Fruit fly (Drosophila melanogaster): ENCODE results near the gene narya.

Gene narya

DNA sequence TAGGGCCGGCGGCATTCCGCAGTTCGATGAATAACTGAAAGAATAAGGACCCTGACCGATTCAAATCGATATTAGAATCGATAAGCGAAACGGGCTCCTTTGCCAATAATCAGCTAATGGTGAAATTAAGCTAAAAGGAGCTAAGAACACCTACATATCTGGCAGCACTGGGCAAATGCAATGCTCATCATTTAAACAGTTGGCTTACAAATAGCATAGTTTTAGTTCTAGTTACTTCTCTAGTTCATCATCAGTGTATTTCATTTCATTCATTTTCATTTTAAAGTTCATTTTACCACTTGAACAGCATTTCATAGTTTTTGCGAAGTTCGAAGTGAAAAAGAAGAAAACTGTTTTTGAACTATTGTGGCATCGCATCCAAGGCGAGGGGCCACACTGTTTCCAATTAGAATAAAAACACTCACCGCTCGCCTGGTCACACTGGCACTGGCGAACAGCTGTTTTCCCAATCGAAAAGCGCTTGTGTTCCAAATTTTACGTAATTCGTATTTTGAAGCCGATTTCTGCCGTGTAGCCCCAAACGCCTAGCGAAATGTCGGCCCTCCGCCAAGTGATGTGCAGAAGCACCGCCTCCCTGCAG lies 17.2 kb downstream of the narya start, which contains the start of the genes pcm and ND-18 (continued):
- 0 out of 3 replicates have a peak, but pooled peaks have one; percentile 28 for TF ChIP-seq knrl (GFP tag; IDR thresholded peaks at IDR 0.05; ENCODE audit: partially characterized antibody)
- peak; percentile 31 for TF ChIP-seq lilli (GFP tag; optimal IDR thresholded peaks at IDR 0.05)
- TF ChIP-seq sr (GFP tag; IDR thresholded peaks at IDR 0.05): no peak
- no peak for TF ChIP-seq z (GFP tag; IDR thresholded peaks at IDR 0.05)
- TF ChIP-seq CG7786 (GFP tag; optimal IDR thresholded peaks at IDR 0.05): no peak
- peak; percentile 62 for TF ChIP-seq Myb (GFP tag; optimal IDR thresholded peaks at IDR 0.05)
- TF ChIP-seq CG4617 (GFP tag; optimal IDR thresholded peaks at IDR 0.05; ENCODE audit: borderline replicate concordance): peak; percentile 32
- TF ChIP-seq Sin3A (optimal IDR thresholded peaks at IDR 0.05): peak; percentile 90
- peak; percentile 23 for TF ChIP-seq stwl (tag; optimal IDR thresholded peaks at IDR 0.05)
- 0 out of 3 replicates have a peak, but pooled peaks have one; percentile 22 for TF ChIP-seq CG34224 (GFP tag; IDR thresholded peaks at IDR 0.05; ENCODE audit: partially characterized antibody)
- TF ChIP-seq CG6272 (GFP tag; IDR thresholded peaks at IDR 0.05): no peak
- no peak for TF ChIP-seq danr (GFP tag; IDR thresholded peaks at IDR 0.05)
- no peak for TF ChIP-seq CG15696 (tag; optimal IDR thresholded peaks at IDR 0.05)
- TF ChIP-seq bab2 (GFP tag; optimal IDR thresholded peaks at IDR 0.05): no peak
- TF ChIP-seq al (GFP tag; IDR thresholded peaks at IDR 0.05): no peak
- TF ChIP-seq Ets97D (GFP tag; optimal IDR thresholded peaks at IDR 0.05): peak; percentile 38
- TF ChIP-seq insv (GFP tag; optimal IDR thresholded peaks at IDR 0.05): peak; percentile 90 to 98
- no peak for TF ChIP-seq fd64A (GFP tag; optimal IDR thresholded peaks at IDR 0.05)
- no peak for TF ChIP-seq CG4730 (GFP tag; IDR thresholded peaks at IDR 0.05)
- peak; percentile 6; the same call in 1 of the 2 replicates for TF ChIP-seq Bgb (GFP tag; IDR thresholded peaks at IDR 0.05; ENCODE audit: partially characterized antibody)
- TF ChIP-seq CG16815 (GFP tag; optimal IDR thresholded peaks at IDR 0.05): no peak
- TF ChIP-seq Dp (GFP tag; optimal IDR thresholded peaks at IDR 0.05): peak; percentile 65
- no peak for TF ChIP-seq CG12769 (tag; optimal IDR thresholded peaks at IDR 0.05)
- no peak for TF ChIP-seq zen2 (GFP tag; IDR thresholded peaks at IDR 0.05; ENCODE audit: partially characterized antibody)
- TF ChIP-seq CG11560 (tag; IDR thresholded peaks at IDR 0.05): no peak
- 0 out of 2 replicates have a peak, but pooled peaks have one; percentile 22 for TF ChIP-seq unc-4 (GFP tag; IDR thresholded peaks at IDR 0.05; ENCODE audit: partially characterized antibody)
- no peak for TF ChIP-seq CG7357 (GFP tag; IDR thresholded peaks at IDR 0.05)
- peak in 1 of 2 experiments; percentile 95 for TF ChIP-seq Pdp1 (GFP tag; optimal IDR thresholded peaks at IDR 0.05)
- TF ChIP-seq seq (GFP tag; IDR thresholded peaks at IDR 0.05): no peak
- TF ChIP-seq trem (tag; optimal IDR thresholded peaks at IDR 0.05): peak; percentile 1
- peak; percentile 54 for TF ChIP-seq CG10267 (tag; optimal IDR thresholded peaks at IDR 0.05)
- peak; percentile 85 for TF ChIP-seq CG15514 (GFP tag; optimal IDR thresholded peaks at IDR 0.05)
- TF ChIP-seq unpg (GFP tag; optimal IDR thresholded peaks at IDR 0.05): no peak
- TF ChIP-seq sens (GFP tag): peak; percentile 76

DNA sequence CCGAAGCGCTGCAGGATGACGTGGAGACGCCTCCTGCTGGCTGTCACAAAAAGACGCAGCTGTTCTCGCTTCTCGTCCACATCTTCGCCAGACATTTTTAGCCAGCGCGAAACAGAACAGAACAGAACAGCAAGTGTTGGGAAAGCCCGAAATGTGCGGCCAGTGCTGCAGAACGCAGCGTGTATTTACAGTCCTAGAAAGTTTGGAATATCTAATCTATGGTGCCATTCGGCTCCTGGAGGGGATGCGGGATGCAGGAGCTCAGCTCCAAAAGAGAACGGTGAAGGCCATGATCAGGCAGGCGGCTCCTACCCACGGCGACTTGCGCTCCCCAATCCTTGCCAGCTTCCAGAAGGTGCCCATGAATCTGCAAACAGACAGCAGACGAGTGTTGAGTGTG lies 19.4 kb downstream of the narya start, which contains the start of gene CG12204:
Gene CG12204 (minus strand): TSS at position 117 of the 400 bp plus-strand sequence.
- TF ChIP-seq CG12659 (GFP tag; optimal IDR thresholded peaks at IDR 0.05) (peak; percentile 22), Hand (GFP tag; optimal IDR thresholded peaks at IDR 0.05) (no peak), Side (GFP tag; optimal IDR thresholded peaks at IDR 0.05) (peak; percentile 27), Atf-2 (GFP tag; optimal IDR thresholded peaks at IDR 0.05) (no peak), CG2120 (GFP tag; optimal IDR thresholded peaks at IDR 0.05) (peak; percentile 46), z (GFP tag; IDR thresholded peaks at IDR 0.05) (no peak), zen2 (GFP tag; IDR thresholded peaks at IDR 0.05; ENCODE audit: partially characterized antibody) (0 out of 3 replicates have a peak, but pooled peaks have one; percentile 13), Vsx1 (GFP tag; optimal IDR thresholded peaks at IDR 0.05) (no peak), CG10979 (tag; optimal IDR thresholded peaks at IDR 0.05) (no peak), CG8281 (tag; optimal IDR thresholded peaks at IDR 0.05) (no peak), Mad (GFP tag; optimal IDR thresholded peaks at IDR 0.05) (no peak), MBD-R2 (GFP tag; IDR thresholded peaks at IDR 0.05) (peak; percentile 57), CG13775 (GFP tag; optimal IDR thresholded peaks at IDR 0.05) (peak; percentile 11), Hr51 (GFP tag; optimal IDR thresholded peaks at IDR 0.05) (peak in 1 of 2 experiments; percentile 17), CTCF (GFP tag; optimal IDR thresholded peaks at IDR 0.05) (no peak), CG13296 (GFP tag; optimal IDR thresholded peaks at IDR 0.05) (no peak), CG12236 (GFP tag; optimal IDR thresholded peaks at IDR 0.05) (no peak), CG13123 (GFP tag; optimal IDR thresholded peaks at IDR 0.05) (no peak), CG2129 (GFP tag; IDR thresholded peaks at IDR 0.05; ENCODE audit: partially characterized antibody) (no peak)
